Worm (Caenorhabditis elegans) whole organism, early embryonic: ENCODE results near the gene arrd-13.

Experiments
- B0310.2 ChIP-seq: sonication (generic microtip); optimal IDR thresholded peaks from 2 replicates; lab custom pipeline; 2016; ENCODE audit warnings: mild to moderate bottlenecking, missing genetic modification characterization, missing compliant biosample characterization
- F13C5.2 ChIP-seq: sonication (generic microtip); optimal IDR thresholded peaks from 2 replicates; lab custom pipeline; 2017; ENCODE audit warnings: mild to moderate bottlenecking, missing genetic modification characterization, inconsistent platforms, missing compliant biosample characterization
- aly-1 ChIP-seq: sonication (generic microtip); optimal IDR thresholded peaks from 2 replicates; lab custom pipeline; 2016; ENCODE audit warnings: missing genetic modification characterization, missing compliant biosample characterization
- ama-1 ChIP-seq: fragments of 150-350 bp; optimal IDR thresholded peaks from 2 replicates; lab custom pipeline; 2014
- ceh-13 ChIP-seq: fragments of 200-800 bp; sonication (Bioruptor generic); optimal IDR thresholded peaks from 2 replicates; lab custom pipeline; 2018; ENCODE audit warnings: mild to moderate bottlenecking, missing genetic modification characterization, missing compliant biosample characterization
- ceh-36 ChIP-seq: sonication (generic microtip); optimal IDR thresholded peaks from 2 replicates; lab custom pipeline; 2016; ENCODE audit warnings: missing genetic modification characterization, inconsistent platforms, missing compliant biosample characterization
- ets-7 ChIP-seq: sonication (generic microtip); optimal IDR thresholded peaks from 2 replicates; lab custom pipeline; 2016; ENCODE audit warnings: missing genotype, missing genetic modification characterization, missing compliant biosample characterization
- flt-1 ChIP-seq: fragments of 200-800 bp; sonication (Bioruptor generic); IDR thresholded peaks from 2 replicates; pipeline ENCODE4 v1.3.6; 2022; ENCODE audit warnings: missing genetic modification characterization, missing compliant biosample characterization
- hmbx-1 ChIP-seq: sonication (generic microtip); optimal IDR thresholded peaks from 2 replicates; lab custom pipeline; 2016; ENCODE audit warnings: mild to moderate bottlenecking, missing genetic modification characterization, missing compliant biosample characterization
- hmg-4 ChIP-seq: fragments of 200-800 bp; sonication (Bioruptor generic); optimal IDR thresholded peaks from 2 replicates; lab custom pipeline; 2018; ENCODE audit warnings: mild to moderate bottlenecking, missing genetic modification characterization, missing compliant biosample characterization
- hnd-1 ChIP-seq: sonication (generic microtip); optimal IDR thresholded peaks from 2 replicates; lab custom pipeline; 2016; ENCODE audit warnings: missing genetic modification characterization, missing compliant biosample characterization
- pes-1 ChIP-seq: fragments of 200-800 bp; sonication (Bioruptor generic); IDR thresholded peaks from 2 replicates; pipeline ENCODE4 v1.3.6; 2022; ENCODE audit warnings: missing genetic modification reagents, missing genetic modification characterization, missing compliant biosample characterization
- scrt-1 ChIP-seq: fragments of 200-800 bp; sonication (Bioruptor generic); IDR thresholded peaks from 2 replicates; pipeline ENCODE4 v1.3.6; 2022; ENCODE audit warnings: missing genetic modification characterization, missing compliant biosample characterization
- sea-1 ChIP-seq: fragments of 200-800 bp; sonication (Bioruptor generic); conservative IDR thresholded peaks from 2 replicates; pipeline ENCODE4 v1.3.6; 2022; ENCODE audit warnings: missing genetic modification characterization, missing compliant biosample characterization
- tbx-11 ChIP-seq: fragments of 200-800 bp; sonication (Bioruptor generic); IDR thresholded peaks from 2 replicates; pipeline ENCODE4 v1.3.6; 2022; ENCODE audit warnings: missing genetic modification characterization, missing compliant biosample characterization
- tbx-37 ChIP-seq: fragments of 200-800 bp; sonication (Bioruptor generic); conservative IDR thresholded peaks from 2 replicates; pipeline ENCODE4 v1.3.6; 2022; ENCODE audit warnings: missing genetic modification reagents, missing genetic modification characterization, missing compliant biosample characterization
- tra-4 ChIP-seq: sonication (generic microtip); optimal IDR thresholded peaks from 2 replicates; lab custom pipeline; 2017; ENCODE audit warnings: missing genetic modification characterization, missing compliant biosample characterization

Gene arrd-13

DNA sequence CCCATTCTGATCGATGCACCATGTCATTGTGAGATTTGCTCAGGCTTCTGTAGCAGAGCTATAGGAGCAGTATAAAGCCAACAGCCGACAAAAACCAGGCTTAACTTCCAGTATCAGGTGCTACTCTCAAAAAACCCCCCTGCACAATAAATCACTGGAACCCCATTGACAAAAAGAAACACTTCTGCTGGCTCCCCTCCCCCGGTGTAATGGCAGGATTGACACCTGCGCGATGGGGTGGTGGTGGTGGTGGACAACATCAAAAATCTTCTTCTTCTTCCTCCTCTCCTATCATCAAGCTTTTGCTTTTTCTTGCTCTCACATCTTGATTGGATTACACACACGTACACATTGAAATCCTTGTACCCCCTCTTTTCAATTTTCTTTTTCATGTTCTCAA, 31.5 kb downstream of the arrd-13 start:
- TF ChIP-seq hnd-1 (no peak), B0310.2 (tag; lab: Kevin White, UChicago) (no peak), hmg-4 (no peak), hmbx-1 (tag; lab: Kevin White, UChicago) (no peak), scrt-1 (GFP tag; lab: Robert Waterston, UW) (no peak), ets-7 (tag; lab: Kevin White, UChicago) (no peak), tbx-11 (GFP tag; lab: Robert Waterston, UW) (no peak), ceh-36 (no peak)

- TF ChIP-seq tbx-11 (GFP tag; lab: Robert Waterston, UW) (no peak), tbx-37 (GFP tag; lab: Robert Waterston, UW) (no peak), hmg-4 (no peak)
These were observed 33.5 kb downstream of the arrd-13 start, which contains the start of gene ZK131.11 for ce11 chrII:13791570-13792279. TSS of gene ZK131.11 (plus strand) at chrII:13792229.

DNA sequence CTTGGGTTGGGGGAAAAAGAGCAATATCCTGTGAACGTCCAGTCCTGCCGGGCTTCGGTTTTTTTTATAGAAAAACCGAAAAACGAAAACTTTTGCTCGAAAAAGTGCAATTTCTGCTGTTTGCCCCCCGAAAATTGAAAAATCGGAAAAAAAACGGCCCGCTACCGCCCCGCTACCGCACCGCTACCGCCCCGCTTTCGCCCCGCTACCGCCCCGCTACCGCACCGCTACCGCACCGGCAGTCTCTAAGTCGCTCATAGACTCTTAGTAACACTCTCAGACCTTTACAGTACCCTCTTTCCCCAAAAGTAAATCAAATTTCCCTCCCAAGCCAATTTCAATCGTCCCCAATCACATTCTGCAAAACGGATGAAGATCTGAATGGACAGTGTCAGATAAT, 37.0 kb downstream of the arrd-13 start:
- TF ChIP-seq aly-1 (no peak), tbx-11 (GFP tag; lab: Robert Waterston, UW) (no peak), scrt-1 (GFP tag; lab: Robert Waterston, UW) (no peak), F13C5.2 (tag; lab: Kevin White, UChicago) (no peak), ceh-36 (no peak), tbx-37 (GFP tag; lab: Robert Waterston, UW) (no peak), hnd-1 (no peak), tra-4 (tag; lab: Kevin White, UChicago) (no peak), flt-1 (GFP tag; lab: Robert Waterston, UW) (no peak), hmbx-1 (tag; lab: Kevin White, UChicago) (no peak), ets-7 (tag; lab: Kevin White, UChicago) (no peak), pes-1 (GFP tag; lab: Robert Waterston, UW) (no peak)

ce11 chrII:13796312-13796711, 38.1 kb downstream of the arrd-13 start:
- TF ChIP-seq flt-1 (GFP tag; lab: Robert Waterston, UW) (no peak), B0310.2 (tag; lab: Kevin White, UChicago) (no peak), ceh-36 (peak; percentile 95)

DNA sequence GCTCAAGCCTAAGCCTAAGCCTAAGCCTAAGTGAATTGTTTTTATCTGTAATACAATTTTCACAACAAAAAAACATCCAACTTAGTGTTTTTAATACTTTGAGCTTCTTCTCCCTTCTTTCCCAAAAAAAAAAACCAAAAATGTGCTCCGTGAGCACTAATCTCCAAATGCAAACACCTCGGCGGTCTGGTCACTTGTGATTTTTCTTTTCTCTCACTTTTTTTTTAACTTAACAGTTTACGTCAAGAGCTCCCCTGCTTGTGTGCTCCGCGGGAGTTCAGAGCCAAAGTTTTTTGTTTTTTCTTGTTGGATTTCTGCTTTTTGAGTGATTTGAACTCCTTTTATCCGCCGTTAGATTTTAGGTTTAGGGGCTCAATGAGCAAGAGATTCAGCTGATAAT, 48.1 kb downstream of the arrd-13 start:
- no peak for TF ChIP-seq tbx-11 (GFP tag; lab: Robert Waterston, UW)
- TF ChIP-seq scrt-1 (GFP tag; lab: Robert Waterston, UW): no peak
- no peak for TF ChIP-seq aly-1
- no peak for TF ChIP-seq tbx-37 (GFP tag; lab: Robert Waterston, UW)
- no peak for TF ChIP-seq B0310.2 (tag; lab: Kevin White, UChicago)
- no peak for TF ChIP-seq ets-7 (tag; lab: Kevin White, UChicago)
- TF ChIP-seq sea-1 (GFP tag; lab: Robert Waterston, UW): no peak
- no peak for TF ChIP-seq ceh-36
- TF ChIP-seq ceh-13 (GFP tag; lab: Kevin White, UChicago): no peak
- TF ChIP-seq ama-1: no peak
- no peak for TF ChIP-seq F13C5.2 (tag; lab: Kevin White, UChicago)
- no peak for TF ChIP-seq flt-1 (GFP tag; lab: Robert Waterston, UW)
- TF ChIP-seq pes-1 (GFP tag; lab: Robert Waterston, UW): no peak
- TF ChIP-seq hmbx-1 (tag; lab: Kevin White, UChicago): no peak
- no peak for TF ChIP-seq hnd-1
- TF ChIP-seq hmg-4: no peak
- TF ChIP-seq tra-4 (tag; lab: Kevin White, UChicago): no peak
